Fruit fly (Drosophila melanogaster) whole organism, embryonic: Measurements from ENCODE around the gene Nepl20.

Source experiments
- Awh ChIP-seq: fragments of 200-800 bp; sonication (Bioruptor generic); IDR thresholded peaks from 2 replicates; pipeline ENCODE4, ENCODE4 v1.3.6; 2022; ENCODE audit warnings: missing biosample characterization, missing genetic modification characterization
- CG1024 ChIP-seq: fragments of 200-800 bp; sonication (Bioruptor generic); IDR thresholded peaks from 2 replicates; pipeline ENCODE4 v1.3.6; 2022; ENCODE audit warnings: missing biosample characterization, missing genetic modification characterization
- CG1233 ChIP-seq: fragments of 200-800 bp; sonication (Bioruptor generic); optimal IDR thresholded peaks from 4 replicates; lab custom pipeline; 2018; ENCODE audit warnings: missing biosample characterization, mild to moderate bottlenecking, missing genetic modification characterization
- CG1602 ChIP-seq: fragments of 200-800 bp; sonication (Bioruptor generic); optimal IDR thresholded peaks from 3 replicates; lab custom pipeline; 2016; ENCODE audit warnings: missing biosample characterization, missing genetic modification characterization
- CG8765 ChIP-seq: fragments of 200-800 bp; sonication (Bioruptor generic); IDR thresholded peaks from 2 replicates; pipeline ENCODE4 v1.3.6; 2022; ENCODE audit warnings: missing biosample characterization, missing genetic modification characterization
- bcd ChIP-seq: fragments of 200-800 bp; sonication (Bioruptor generic); optimal IDR thresholded peaks from 2 replicates; lab custom pipeline; 2017; ENCODE audit warnings: missing biosample characterization, mild to moderate bottlenecking, missing genetic modification characterization
- br ChIP-seq: fragments of >200 bp; optimal IDR thresholded peaks from 2 replicates; lab custom pipeline; 2017
- dimm ChIP-seq: fragments of 200-800 bp; sonication (Bioruptor generic); IDR thresholded peaks from 2 replicates; pipeline ENCODE4 v1.3.6; 2022; ENCODE audit warnings: missing biosample characterization, missing genetic modification characterization
- tin ChIP-seq: fragments of 200-800 bp; sonication (Bioruptor generic); optimal IDR thresholded peaks from 3 replicates; lab custom pipeline; 2016; ENCODE audit warnings: missing biosample characterization, missing genetic modification characterization

- TF ChIP-seq CG1602 (GFP tag; lab: Kevin White, UChicago) (no peak), CG1024 (GFP tag; lab: Robert Waterston, UW) (no peak), dimm (GFP tag; lab: Robert Waterston, UW) (no peak), br (no peak), CG1233 (GFP tag; lab: Kevin White, UChicago) (no peak), bcd (GFP tag; lab: Kevin White, UChicago) (no peak), tin (no peak), Awh (no peak), CG8765 (GFP tag; lab: Robert Waterston, UW) (no peak)
Observed at dm6 chr3R:28903392-28903791, 22.8 kb downstream of the Nepl20 start.
